Fruit fly (Drosophila melanogaster) whole organism, embryonic: ENCODE measurements around the gene Mgstl.
A peak's percentile ranks its signal among the peaks of the same experiment; 100 is the strongest.

Experiments
- Aef1 ChIP-seq: fragments of 200-800 bp; sonication (Bioruptor generic); IDR thresholded peaks from 3 replicates; pipeline ENCODE4 v1.3.6; 2022; ENCODE audit warnings: missing biosample characterization, missing genetic modification characterization
- Atf3 ChIP-seq: fragments of 200-800 bp; sonication (Bioruptor generic); optimal IDR thresholded peaks from 3 replicates; lab custom pipeline; 2016; ENCODE audit warnings: missing biosample characterization, missing genetic modification characterization
- BtbVII ChIP-seq: fragments of 200-800 bp; sonication (Bioruptor generic); optimal IDR thresholded peaks from 3 replicates; lab custom pipeline; 2017; ENCODE audit warnings: missing biosample characterization, mild to moderate bottlenecking, missing genetic modification characterization
- CG10209 ChIP-seq: fragments of 200-800 bp; sonication (Bioruptor generic); optimal IDR thresholded peaks from 3 replicates; lab custom pipeline; 2017; ENCODE audit warnings: missing biosample characterization, mild to moderate bottlenecking, missing genetic modification characterization, missing genetic modification reagents
- CG10959 ChIP-seq: fragments of 200-800 bp; sonication (Bioruptor generic); IDR thresholded peaks from 2 replicates; pipeline ENCODE4 v1.3.6; 2022; ENCODE audit warnings: missing biosample characterization, missing genetic modification characterization
- CG11398 ChIP-seq: fragments of 200-800 bp; sonication (Bioruptor generic); optimal IDR thresholded peaks from 2 replicates; lab custom pipeline; 2016; ENCODE audit warnings: missing biosample characterization, missing genetic modification characterization
- CG12391 ChIP-seq: fragments of 200-800 bp; sonication (Bioruptor generic); optimal IDR thresholded peaks from 3 replicates; lab custom pipeline; 2018; ENCODE audit warnings: missing biosample characterization, mild to moderate bottlenecking, missing genetic modification characterization, moderate library complexity
- CG13123 ChIP-seq: fragments of 200-800 bp; sonication (Bioruptor generic); optimal IDR thresholded peaks from 2 replicates; lab custom pipeline; 2016; ENCODE audit warnings: missing biosample characterization, missing genetic modification characterization
- CG13775 ChIP-seq: fragments of 200-800 bp; sonication (Bioruptor generic); optimal IDR thresholded peaks from 3 replicates; lab custom pipeline; 2017; ENCODE audit warnings: missing biosample characterization, mild to moderate bottlenecking, missing genetic modification characterization
- CG14710 ChIP-seq: fragments of 200-800 bp; sonication (Bioruptor generic); optimal IDR thresholded peaks from 3 replicates; lab custom pipeline; 2019; ENCODE audit warnings: missing biosample characterization, mild to moderate bottlenecking, missing genetic modification characterization, moderate library complexity
- CG15514 ChIP-seq: fragments of 200-800 bp; sonication (Bioruptor generic); optimal IDR thresholded peaks from 3 replicates; lab custom pipeline; 2017; ENCODE audit warnings: missing biosample characterization, missing genetic modification characterization, mild to moderate bottlenecking, moderate library complexity, missing genetic modification reagents
- CG18262 ChIP-seq: fragments of 200-800 bp; optimal IDR thresholded peaks from 3 replicates; lab custom pipeline; 2019; ENCODE audit warnings: missing biosample characterization, mild to moderate bottlenecking, missing genetic modification characterization, moderate library complexity
- CG18476 ChIP-seq: fragments of 200-800 bp; sonication (Bioruptor generic); optimal IDR thresholded peaks from 2 replicates; lab custom pipeline; 2016; ENCODE audit warnings: missing biosample characterization, mild to moderate bottlenecking, missing genetic modification characterization
- CG2116 ChIP-seq: fragments of 200-800 bp; sonication (Bioruptor generic); optimal IDR thresholded peaks from 3 replicates; lab custom pipeline; 2018; ENCODE audit warnings: missing biosample characterization, mild to moderate bottlenecking, missing genetic modification characterization
- CG2120 ChIP-seq: fragments of 200-800 bp; sonication (Bioruptor generic); optimal IDR thresholded peaks from 3 replicates; lab custom pipeline; 2016; ENCODE audit warnings: missing biosample characterization, missing genetic modification characterization
- CG2712 ChIP-seq: fragments of 200-800 bp; optimal IDR thresholded peaks from 3 replicates; lab custom pipeline; 2019; ENCODE audit warnings: missing biosample characterization, mild to moderate bottlenecking, missing genetic modification characterization, moderate library complexity
- CG2875 ChIP-seq: fragments of 200-800 bp; sonication (Bioruptor generic); optimal IDR thresholded peaks from 2 replicates; lab custom pipeline; 2017; ENCODE audit warnings: missing biosample characterization, mild to moderate bottlenecking, missing genetic modification characterization, missing genetic modification reagents
- CG30403 ChIP-seq: fragments of 200-800 bp; sonication (Bioruptor generic); optimal IDR thresholded peaks from 3 replicates; lab custom pipeline; 2016; ENCODE audit warnings: missing biosample characterization, missing genetic modification characterization
- CG31224 ChIP-seq: fragments of 200-800 bp; sonication (Bioruptor generic); IDR thresholded peaks from 2 replicates; pipeline ENCODE4 v1.3.6; 2022; ENCODE audit warnings: missing biosample characterization, missing genetic modification characterization
- CG7786 ChIP-seq: fragments of 200-800 bp; sonication (Bioruptor generic); optimal IDR thresholded peaks from 2 replicates; lab custom pipeline; 2016; ENCODE audit warnings: missing biosample characterization, missing genetic modification characterization
- CG8290 ChIP-seq, 3 experiments: fragments of 200-800 bp; sonication (Bioruptor generic); optimal IDR thresholded peaks; 2 replicates each; lab custom pipeline; 2016 to 2019; ENCODE audit warnings: missing biosample characterization in 3 of 3, missing genetic modification characterization in 3 of 3, mild to moderate bottlenecking in 2 of 3, moderate library complexity in 1 of 3
- CG8388 ChIP-seq: fragments of 200-800 bp; sonication (Bioruptor generic); optimal IDR thresholded peaks from 2 replicates; lab custom pipeline; 2019; ENCODE audit warnings: missing biosample characterization, mild to moderate bottlenecking, missing genetic modification characterization, moderate library complexity
- CG9437 ChIP-seq: fragments of 200-800 bp; sonication (Bioruptor generic); optimal IDR thresholded peaks from 2 replicates; lab custom pipeline; 2018; ENCODE audit warnings: missing biosample characterization, mild to moderate bottlenecking, missing genetic modification characterization
- Chrac-16 ChIP-seq: fragments of 200-800 bp; sonication (Bioruptor generic); optimal IDR thresholded peaks from 3 replicates; lab custom pipeline; 2016; ENCODE audit warnings: missing biosample characterization, missing genetic modification characterization
- CkIIα-i1 ChIP-seq: fragments of 200-800 bp; sonication (Bioruptor generic); IDR thresholded peaks from 2 replicates; pipeline ENCODE4 v1.3.6; 2022; ENCODE audit warnings: missing biosample characterization, missing genetic modification characterization
- D19B ChIP-seq: fragments of 200-800 bp; sonication (Bioruptor generic); optimal IDR thresholded peaks from 2 replicates; lab custom pipeline; 2017; ENCODE audit warnings: missing biosample characterization, mild to moderate bottlenecking, missing genetic modification characterization
- Hr3 ChIP-seq: fragments of 200-800 bp; sonication (Bioruptor generic); optimal IDR thresholded peaks from 3 replicates; lab custom pipeline; 2016; ENCODE audit warnings: missing biosample characterization, missing genetic modification characterization
- Hr39 ChIP-seq: fragments of >200 bp; optimal IDR thresholded peaks from 2 replicates; lab custom pipeline; 2017
- Hr51 ChIP-seq, 2 experiments: fragments of 200-800 bp; sonication (Bioruptor generic); optimal IDR thresholded peaks; 2 replicates in 1 of 2; 3 replicates in 1 of 2; lab custom pipeline; 2016 to 2018; ENCODE audit warnings: missing biosample characterization in 2 of 2, missing genetic modification characterization in 2 of 2, mild to moderate bottlenecking in 1 of 2, moderate library complexity in 1 of 2
- Kr ChIP-seq: fragments of 200-800 bp; sonication (Bioruptor generic); optimal IDR thresholded peaks from 2 replicates; lab custom pipeline; 2017; ENCODE audit warnings: missing biosample characterization, mild to moderate bottlenecking, missing genetic modification characterization
- Lpt ChIP-seq: fragments of >200 bp; optimal IDR thresholded peaks from 2 replicates; lab custom pipeline; 2018; ENCODE audit warnings: missing biosample characterization, missing genetic modification characterization
- Mes4 ChIP-seq: fragments of 200-800 bp; sonication (Bioruptor generic); optimal IDR thresholded peaks from 2 replicates; lab custom pipeline; 2016; ENCODE audit warnings: missing biosample characterization, missing genetic modification characterization
- Oli ChIP-seq: fragments of 200-800 bp; sonication (Bioruptor generic); optimal IDR thresholded peaks from 2 replicates; lab custom pipeline; 2018; ENCODE audit warnings: missing biosample characterization, mild to moderate bottlenecking, missing genetic modification characterization, moderate library complexity
- PHDP ChIP-seq: fragments of 200-800 bp; sonication (Bioruptor generic); optimal IDR thresholded peaks from 3 replicates; lab custom pipeline; 2018; ENCODE audit warnings: missing biosample characterization, mild to moderate bottlenecking, missing genetic modification characterization, moderate library complexity
- Sox102F ChIP-seq: fragments of 200-800 bp; sonication (Bioruptor generic); optimal IDR thresholded peaks from 2 replicates; lab custom pipeline; 2018; ENCODE audit warnings: missing biosample characterization, mild to moderate bottlenecking, missing genetic modification characterization, moderate library complexity
- ab ChIP-seq: fragments of 200-800 bp; sonication (Bioruptor generic); optimal IDR thresholded peaks from 2 replicates; lab custom pipeline; 2016; ENCODE audit warnings: missing biosample characterization, missing genetic modification characterization
- ase ChIP-seq: fragments of 200-800 bp; sonication (Bioruptor generic); IDR thresholded peaks from 3 replicates; pipeline ENCODE4 v1.3.6; 2022; ENCODE audit warnings: missing biosample characterization, missing genetic modification characterization
- bbx ChIP-seq: fragments of 200-800 bp; sonication (Bioruptor generic); IDR thresholded peaks from 2 replicates; pipeline ENCODE4 v1.3.6; 2022; ENCODE audit warnings: missing biosample characterization, missing genetic modification characterization; ENCODE audit not compliant: partially characterized antibody
- chif ChIP-seq, 2 experiments: fragments of 200-800 bp; sonication (Bioruptor generic); optimal IDR thresholded peaks; 3 replicates each; lab custom pipeline; 2016; ENCODE audit warnings: missing biosample characterization in 2 of 2, missing genetic modification characterization in 2 of 2
- dati ChIP-seq: fragments of 200-800 bp; sonication (Bioruptor generic); IDR thresholded peaks from 2 replicates; pipeline ENCODE4 v1.3.6; 2022; ENCODE audit warnings: missing biosample characterization, missing genetic modification characterization
- fd3F ChIP-seq: fragments of 200-800 bp; sonication (Bioruptor generic); optimal IDR thresholded peaks from 2 replicates; lab custom pipeline; 2018; ENCODE audit warnings: missing biosample characterization, mild to moderate bottlenecking, missing genetic modification characterization, moderate library complexity
- fd64A ChIP-seq: fragments of 200-800 bp; sonication (Bioruptor generic); optimal IDR thresholded peaks from 3 replicates; lab custom pipeline; 2018; ENCODE audit warnings: missing biosample characterization, mild to moderate bottlenecking, missing genetic modification characterization
- kni ChIP-seq: fragments of 200-800 bp; sonication (Bioruptor generic); optimal IDR thresholded peaks from 3 replicates; lab custom pipeline; 2017; ENCODE audit warnings: mild to moderate bottlenecking, missing biosample characterization, missing genetic modification reagents, missing genetic modification characterization
- pan ChIP-seq, 4 experiments: fragments of >200 bp in 3 of 4; fragments of 200-800 bp in 1 of 4; sonication (Bioruptor generic) in 1 of 4; optimal IDR thresholded peaks in 3 of 4; IDR thresholded peaks in 1 of 4; 2 replicates each; pipeline versions ENCODE4 v1.3.6 to Lab custom; 2017 to 2022; ENCODE audit warnings: missing biosample characterization in 2 of 4, missing genetic modification characterization in 2 of 4, mixed read lengths in 1 of 4
- pnt ChIP-seq: fragments of 200-800 bp; sonication (Bioruptor generic); optimal IDR thresholded peaks from 3 replicates; lab custom pipeline; 2016; ENCODE audit warnings: missing biosample characterization, missing genetic modification characterization
- unpg ChIP-seq: fragments of 200-800 bp; sonication (Bioruptor generic); optimal IDR thresholded peaks from 3 replicates; lab custom pipeline; 2018; ENCODE audit warnings: missing biosample characterization, mild to moderate bottlenecking, missing genetic modification characterization, moderate library complexity
- vfl ChIP-seq: fragments of 200-800 bp; sonication (Bioruptor generic); optimal IDR thresholded peaks from 2 replicates; lab custom pipeline; 2016; ENCODE audit warnings: missing biosample characterization, missing genetic modification characterization

Gene Mgstl

DNA sequence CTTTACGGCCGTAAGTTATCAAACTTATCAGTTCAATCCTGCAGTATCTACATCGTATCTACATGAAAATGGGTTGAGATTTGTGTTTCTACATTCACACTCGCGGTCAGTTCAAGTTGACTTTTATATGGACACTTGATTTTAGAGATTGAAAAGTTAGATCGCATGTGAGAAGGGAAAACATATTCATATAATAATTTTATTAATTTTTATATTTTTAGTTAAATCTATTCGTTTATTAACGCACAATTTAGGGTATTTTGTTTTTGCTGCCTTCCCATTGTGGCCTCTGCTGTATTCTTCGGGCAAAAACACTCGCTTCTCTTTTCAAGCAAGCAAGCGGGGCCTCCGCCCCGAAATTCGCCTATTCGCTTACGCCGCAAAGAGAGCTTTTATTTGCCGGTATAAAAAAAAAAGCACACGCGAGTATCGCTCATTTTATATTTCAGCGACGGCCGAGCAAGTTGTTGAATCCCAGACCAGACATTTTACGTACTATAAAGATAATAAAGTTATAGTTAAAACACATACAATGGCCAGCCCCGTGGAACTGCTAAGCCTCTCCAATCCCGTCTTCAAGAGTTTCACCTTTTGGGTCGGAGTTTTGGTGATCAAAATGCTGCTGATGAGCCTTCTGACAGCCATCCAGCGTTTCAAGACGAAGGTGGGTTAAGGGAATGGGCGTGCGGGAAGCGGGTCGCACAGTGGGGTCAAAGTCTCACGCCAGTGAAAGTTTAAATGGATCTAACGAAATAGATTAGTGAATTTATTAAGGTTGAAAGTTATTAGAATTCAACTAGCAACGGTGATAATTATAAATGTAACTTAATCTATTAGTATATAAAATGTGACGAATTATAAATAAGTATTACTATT lies 951 bp downstream of the Mgstl start (continued):
- TF ChIP-seq CG8388 (GFP tag; lab: Kevin White, UChicago) (peak; percentile 89), Hr51 (GFP tag; optimal IDR thresholded peaks at IDR 0.05; lab: Kevin White, UChicago) (peak in 1 of 2 experiments; percentile 94), Aef1 (GFP tag; lab: Robert Waterston, UW) (peak; percentile 85), CG30403 (peak; percentile 79), Atf3 (GFP tag; lab: Kevin White, UChicago) (no peak), CG12391 (peak; percentile 93), CG13123 (GFP tag; lab: Kevin White, UChicago) (peak; percentile 47), CG15514 (GFP tag; lab: Kevin White, UChicago) (peak; percentile 81), Kr (GFP tag; lab: Kevin White, UChicago) (no peak), CG14710 (tag; lab: Kevin White, UChicago) (peak; percentile 84), CG11398 (GFP tag; lab: Kevin White, UChicago) (no peak), ab (GFP tag; lab: Kevin White, UChicago) (no peak), CG9437 (GFP tag; lab: Kevin White, UChicago) (peak; percentile 71), Hr39 (lab: Kevin White, UChicago) (no peak), CG2875 (peak; percentile 80), dati (GFP tag; lab: Robert Waterston, UW) (no peak), CG18262 (peak; percentile 90), CG2116 (GFP tag; lab: Kevin White, UChicago) (peak; percentile 51), CG10959 (GFP tag; lab: Robert Waterston, UW) (peak; percentile 70), fd64A (GFP tag; lab: Kevin White, UChicago) (peak; percentile 67), Oli (tag; lab: Kevin White, UChicago) (peak; percentile 91), CG13775 (GFP tag; lab: Kevin White, UChicago) (peak; percentile 83), ase (peak; percentile 88), CG8290 (GFP tag; optimal IDR thresholded peaks at IDR 0.05; lab: Kevin White, UChicago) (peak; percentile 56), CG8290 (tag; optimal IDR thresholded peaks at IDR 0.05; lab: Kevin White, UChicago) (peak; percentile 3 to 11), CG31224 (peak; percentile 75), CG7786 (GFP tag; lab: Kevin White, UChicago) (peak; percentile 15), bbx (GFP tag; lab: Robert Waterston, UW) (no peak), fd3F (GFP tag; lab: Kevin White, UChicago) (peak; percentile 84), CG2712 (peak; percentile 93), CkIIα-i1 (GFP tag; lab: Robert Waterston, UW) (no peak), CG2120 (peak; percentile 73), D19B (GFP tag; lab: Kevin White, UChicago) (peak; percentile 68), pnt (no peak), chif (GFP tag; optimal IDR thresholded peaks at IDR 0.05; lab: Kevin White, UChicago) (peak in 1 of 2 experiments; percentile 25), Sox102F (peak; percentile 94), BtbVII (peak; percentile 93), Chrac-16 (GFP tag; lab: Kevin White, UChicago) (peak; percentile 70), kni (GFP tag; lab: Kevin White, UChicago) (peak; percentile 27), Lpt (no peak), Mes4 (no peak), CG10209 (GFP tag; lab: Kevin White, UChicago) (peak; percentile 89), PHDP (tag; lab: Kevin White, UChicago) (peak; percentile 95), CG18476 (GFP tag; lab: Kevin White, UChicago) (peak; percentile 54), Hr3 (peak; percentile 81), pan (optimal IDR thresholded peaks at IDR 0.05; lab: Kevin White, UChicago) (no peak), pan (GFP tag; optimal IDR thresholded peaks at IDR 0.05 in 1 of 2, IDR thresholded peaks at IDR 0.05 in 1 of 2) (peak in 1 of 2 experiments; percentile 92), vfl (no peak), unpg (GFP tag; lab: Kevin White, UChicago) (peak; percentile 96)
